Worm (Caenorhabditis elegans): ENCODE data around the gene F44B9.8.
A peak's percentile ranks its signal among the peaks of the same experiment; 100 is the strongest.

F44B9.8 gene

ce11 chrIII:8069206-8069605 lies 39.8 kb upstream of the F44B9.8 start:
- TF ChIP-seq mml-1 (tag; optimal IDR thresholded peaks at IDR 0.05), result no peak
- no peak for TF ChIP-seq egl-27 (tag; optimal IDR thresholded peaks at IDR 0.05)
- TF ChIP-seq nhr-12 (tag; optimal IDR thresholded peaks at IDR 0.05), result no peak
- TF ChIP-seq nhr-43 (tag; optimal IDR thresholded peaks at IDR 0.05; ENCODE audit: poor library complexity, severe bottlenecking), result no peak
- TF ChIP-seq ceh-16 (tag; optimal IDR thresholded peaks at IDR 0.05), result no peak
- TF ChIP-seq ztf-4 (tag; optimal IDR thresholded peaks at IDR 0.05), result no peak
- no peak for TF ChIP-seq tbx-2 (tag; optimal IDR thresholded peaks at IDR 0.05)
- TF ChIP-seq sea-2 (GFP tag; optimal IDR thresholded peaks at IDR 0.05), result no peak

ce11 chrIII:8067798-8068197 lies 38.3 kb upstream of the F44B9.8 start:
- TF ChIP-seq mml-1 (tag; optimal IDR thresholded peaks at IDR 0.05) (no peak), unc-39 (tag; optimal IDR thresholded peaks at IDR 0.05) (no peak), nhr-28 (tag; optimal IDR thresholded peaks at IDR 0.05) (no peak), unc-62 (GFP tag; optimal IDR thresholded peaks at IDR 0.05) (no peak), nhr-23 (tag; optimal IDR thresholded peaks at IDR 0.05) (no peak), lin-15B (tag; optimal IDR thresholded peaks at IDR 0.05) (no peak), elt-2 (tag; optimal IDR thresholded peaks at IDR 0.05) (no peak), nhr-67 (tag; optimal IDR thresholded peaks at IDR 0.05) (no peak), fos-1 (tag; optimal IDR thresholded peaks at IDR 0.05) (no peak)

ce11 chrIII:8066989-8067388 lies 37.5 kb upstream of the F44B9.8 start, which contains the start of gene pros-1:
pros-1 (plus strand) TSS chrIII:8067289.
- no peak for TF ChIP-seq elt-3 (tag; optimal IDR thresholded peaks at IDR 0.05)
- TF ChIP-seq R02D3.7 (tag; optimal IDR thresholded peaks at IDR 0.05), result no peak
- TF ChIP-seq nfya-1 (tag; optimal IDR thresholded peaks at IDR 0.05; ENCODE audit: insufficient read depth), result no peak
- TF ChIP-seq mml-1 (tag; optimal IDR thresholded peaks at IDR 0.05), result no peak
- TF ChIP-seq nhr-25 (tag; optimal IDR thresholded peaks at IDR 0.05), result no peak
- no peak for TF ChIP-seq sea-2 (GFP tag; optimal IDR thresholded peaks at IDR 0.05)
- TF ChIP-seq nhr-76 (tag; optimal IDR thresholded peaks at IDR 0.05), result no peak

DNA sequence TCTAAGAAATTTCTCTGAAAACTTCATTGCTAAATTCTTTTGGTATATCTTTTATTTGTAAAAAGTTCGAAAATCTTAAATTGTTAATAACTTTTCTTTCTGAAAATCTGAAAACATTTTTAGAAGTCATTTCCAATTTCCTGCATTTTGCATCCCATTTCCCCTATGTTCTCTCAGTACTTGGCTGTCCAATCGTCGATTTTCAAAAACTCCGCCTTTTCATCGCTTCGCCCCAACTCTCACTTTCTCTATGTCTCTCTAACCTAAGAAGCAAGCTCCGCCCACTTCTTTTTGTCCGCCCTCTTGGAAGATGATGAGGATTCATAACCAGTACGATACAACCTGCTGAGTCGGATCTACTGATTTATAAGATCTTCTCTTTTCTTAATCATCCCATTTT lies 35.7 kb upstream of the F44B9.8 start:
- TF ChIP-seq nfya-1 (tag; optimal IDR thresholded peaks at IDR 0.05; ENCODE audit: insufficient read depth) (peak; percentile 94), nhr-76 (tag; optimal IDR thresholded peaks at IDR 0.05) (no peak)

DNA sequence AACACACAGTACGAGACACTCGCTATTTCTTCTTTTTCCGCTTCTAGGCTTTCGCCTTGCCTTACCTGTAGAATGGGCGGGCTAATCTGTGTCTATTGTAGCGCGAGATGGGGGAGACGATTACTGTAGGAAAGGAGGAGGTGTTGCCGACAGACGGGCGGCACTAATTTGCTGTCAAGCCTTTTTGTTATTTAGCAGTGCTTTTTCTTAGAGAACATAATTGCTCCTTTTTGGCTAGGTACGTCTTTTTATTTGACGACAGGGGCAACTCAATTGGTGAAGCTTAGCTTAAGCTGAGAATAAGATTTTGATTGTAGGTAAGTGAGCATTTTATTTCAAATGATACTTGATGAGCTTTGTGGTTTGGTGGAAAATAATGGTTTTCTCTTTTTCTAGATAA lies 34.2 kb upstream of the F44B9.8 start:
- TF ChIP-seq lin-15B (tag; optimal IDR thresholded peaks at IDR 0.05) (no peak), zag-1 (tag; optimal IDR thresholded peaks at IDR 0.05) (no peak)

DNA sequence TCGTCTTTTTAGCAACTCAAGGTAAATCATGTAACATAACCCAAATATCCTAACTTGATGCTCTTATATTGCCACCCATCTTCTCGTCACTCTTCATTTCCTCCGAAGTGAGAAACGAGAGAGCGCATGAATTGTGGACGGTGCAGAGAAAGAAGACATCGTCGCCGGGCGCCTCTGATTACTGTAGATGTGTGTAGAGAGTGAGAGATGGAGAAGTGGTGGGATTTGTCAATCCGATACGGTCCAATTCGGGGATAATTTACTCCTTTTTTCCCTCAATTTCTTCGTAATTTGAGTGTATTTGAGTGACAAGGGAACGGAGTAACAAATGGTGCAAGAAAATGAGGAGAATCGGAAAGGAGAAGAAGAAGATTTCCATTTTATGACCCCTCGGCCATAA lies 31.7 kb upstream of the F44B9.8 start:
- TF ChIP-seq elt-3 (tag; optimal IDR thresholded peaks at IDR 0.05) (no peak), mdl-1 (tag; optimal IDR thresholded peaks at IDR 0.05) (no peak), nhr-237 (tag; optimal IDR thresholded peaks at IDR 0.05) (no peak), lin-15B (tag; optimal IDR thresholded peaks at IDR 0.05) (no peak), lin-39 (tag; optimal IDR thresholded peaks at IDR 0.05) (no peak), R02D3.7 (tag; optimal IDR thresholded peaks at IDR 0.05) (no peak), unc-62 (GFP tag; optimal IDR thresholded peaks at IDR 0.05) (no peak), pha-4 (tag; optimal IDR thresholded peaks at IDR 0.05) (no peak), egl-5 (tag; optimal IDR thresholded peaks at IDR 0.05) (no peak), pqm-1 (tag; optimal IDR thresholded peaks at IDR 0.05) (no peak), ama-1 (optimal IDR thresholded peaks at IDR 0.05) (no peak), elt-1 (tag; optimal IDR thresholded peaks at IDR 0.05) (no peak), ceh-28 (tag; optimal IDR thresholded peaks at IDR 0.05) (no peak), jun-1 (tag; optimal IDR thresholded peaks at IDR 0.05) (no peak), ceh-9 (tag; optimal IDR thresholded peaks at IDR 0.05) (no peak), fkh-2 (tag; optimal IDR thresholded peaks at IDR 0.05) (no peak), nhr-76 (tag; optimal IDR thresholded peaks at IDR 0.05) (no peak), nhr-43 (tag; optimal IDR thresholded peaks at IDR 0.05; ENCODE audit: poor library complexity, severe bottlenecking) (no peak)
